Worm (Caenorhabditis elegans): Measurements from ENCODE around the gene E04D5.4.
"Not testable (repeated sequence)": the region's sequence is repeated elsewhere in the genome, so short reads cannot be mapped to it uniquely, and the experiment has no call there.

E04D5.4 gene

DNA sequence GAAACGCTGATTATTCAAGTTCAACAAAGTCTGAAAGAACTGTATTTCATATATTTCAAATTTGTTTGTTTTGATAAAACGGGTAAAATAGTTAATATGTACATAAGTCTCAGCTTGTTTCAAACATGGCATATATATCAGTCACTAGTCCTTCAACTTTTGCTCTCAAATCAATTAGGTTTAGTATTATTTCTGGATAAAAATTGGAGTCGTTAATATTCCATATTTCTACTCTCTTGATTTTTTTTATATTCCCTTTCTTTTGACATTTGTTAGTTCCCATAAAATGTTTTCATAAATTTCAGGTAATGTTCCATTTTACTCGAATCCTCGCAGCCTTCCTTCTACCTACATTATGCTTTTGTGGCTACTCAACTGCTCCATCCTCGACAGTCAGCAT lies 4.2 kb upstream of the E04D5.4 start, which contains the start of gene cut-4:
Gene cut-4, plus strand, starts transcription at position 301 of the 400 bp plus-strand sequence.
- TF ChIP-seq aly-1 (tag; optimal IDR thresholded peaks at IDR 0.05), result no peak
- TF ChIP-seq ceh-36 (tag; optimal IDR thresholded peaks at IDR 0.05), result no peak
- TF ChIP-seq ama-1 (optimal IDR thresholded peaks at IDR 0.05), result no peak
- no peak for TF ChIP-seq F13C5.2 (tag; optimal IDR thresholded peaks at IDR 0.05)
- no peak for TF ChIP-seq ets-7 (tag; optimal IDR thresholded peaks at IDR 0.05)
- no peak for TF ChIP-seq flt-1 (GFP tag; IDR thresholded peaks at IDR 0.05)
- no peak for TF ChIP-seq hnd-1 (tag; optimal IDR thresholded peaks at IDR 0.05)
- no peak for TF ChIP-seq ceh-13 (GFP tag; optimal IDR thresholded peaks at IDR 0.05)
- TF ChIP-seq B0310.2 (tag; optimal IDR thresholded peaks at IDR 0.05), result no peak
- TF ChIP-seq scrt-1 (GFP tag; IDR thresholded peaks at IDR 0.05), result no peak
- no peak for TF ChIP-seq sea-1 (GFP tag; conservative IDR thresholded peaks at IDR 0.05)

DNA sequence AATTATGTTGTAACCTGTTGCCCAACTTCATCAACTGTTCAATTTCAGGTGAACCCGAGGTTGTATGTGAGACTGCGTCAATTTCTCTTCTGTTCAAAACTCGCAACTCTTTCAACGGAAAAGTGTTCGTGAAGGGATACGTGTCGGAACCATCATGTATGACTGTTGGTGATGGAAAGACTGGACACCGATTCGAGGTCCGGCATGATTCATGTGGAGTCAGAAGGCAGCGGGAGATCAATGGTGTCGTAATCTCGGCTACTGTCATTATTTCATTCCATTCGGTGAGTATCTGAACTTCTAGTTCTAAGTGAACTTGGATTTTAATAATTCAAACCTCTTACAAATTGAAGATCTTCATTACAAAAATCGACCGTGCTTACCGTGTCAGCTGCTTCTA lies 2.2 kb upstream of the E04D5.4 start:
- TF ChIP-seq B0310.2 (tag; optimal IDR thresholded peaks at IDR 0.05) (no peak), flt-1 (GFP tag; IDR thresholded peaks at IDR 0.05) (no peak), sea-1 (GFP tag; conservative IDR thresholded peaks at IDR 0.05) (no peak), hmbx-1 (tag; optimal IDR thresholded peaks at IDR 0.05) (no peak), scrt-1 (GFP tag; IDR thresholded peaks at IDR 0.05) (no peak), hnd-1 (tag; optimal IDR thresholded peaks at IDR 0.05) (no peak), tbx-37 (GFP tag; conservative IDR thresholded peaks at IDR 0.05) (no peak), aly-1 (tag; optimal IDR thresholded peaks at IDR 0.05) (no peak), ama-1 (optimal IDR thresholded peaks at IDR 0.05) (no peak), tra-4 (tag; optimal IDR thresholded peaks at IDR 0.05) (no peak), ceh-13 (GFP tag; optimal IDR thresholded peaks at IDR 0.05) (no peak), ceh-36 (tag; optimal IDR thresholded peaks at IDR 0.05) (no peak), F13C5.2 (tag; optimal IDR thresholded peaks at IDR 0.05) (no peak), tbx-11 (GFP tag; IDR thresholded peaks at IDR 0.05) (no peak), ets-7 (tag; optimal IDR thresholded peaks at IDR 0.05) (no peak), pes-1 (GFP tag; IDR thresholded peaks at IDR 0.05) (no peak)

DNA sequence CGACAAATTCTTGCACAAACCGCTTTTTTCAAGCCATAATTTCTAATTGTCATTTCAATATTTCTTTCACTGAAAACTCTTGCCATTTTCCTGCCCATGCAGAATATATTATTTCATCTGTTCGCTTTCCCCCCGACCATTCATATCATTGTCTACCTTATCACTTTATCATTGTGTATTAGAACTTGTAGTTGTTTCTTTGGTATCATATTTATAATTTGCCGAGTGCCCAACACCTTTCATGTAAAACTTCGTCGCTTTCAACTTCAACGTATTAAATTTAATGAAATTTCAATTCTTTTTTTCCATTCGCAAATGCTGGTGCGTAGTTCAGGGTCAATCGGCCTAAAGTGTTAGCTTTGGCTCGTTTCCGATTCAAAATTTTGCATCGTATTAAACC lies 2.8 kb downstream of the E04D5.4 start, which contains the start of gene ZK673.1:
Gene ZK673.1, plus strand, starts transcription at position 301 of the 400 bp plus-strand sequence.
- not testable (repeated sequence) for TF ChIP-seq ceh-36 (tag; optimal IDR thresholded peaks at IDR 0.05); tbx-11 (GFP tag; IDR thresholded peaks at IDR 0.05); F13C5.2 (tag; optimal IDR thresholded peaks at IDR 0.05)

DNA sequence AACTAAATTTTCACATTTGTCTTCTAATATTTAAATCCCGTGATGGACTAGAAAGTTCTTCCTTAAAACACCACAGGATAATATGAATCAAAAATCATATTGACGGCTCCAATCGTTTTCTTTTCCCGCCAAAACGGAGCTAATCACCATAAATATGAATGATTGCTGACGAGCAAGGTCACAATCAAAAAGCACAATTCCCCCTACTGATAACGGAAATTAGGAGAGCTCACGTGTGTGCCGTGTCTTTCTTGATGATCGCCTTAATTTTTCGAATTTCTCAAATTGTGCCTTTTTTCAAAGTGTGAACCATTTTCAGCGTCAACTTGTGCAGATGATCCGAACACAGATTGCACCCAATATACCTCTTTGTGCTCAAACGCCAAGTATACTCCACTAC lies 3.8 kb downstream of the E04D5.4 start:
- TF ChIP-seq sea-1 (GFP tag; conservative IDR thresholded peaks at IDR 0.05) (no peak), flt-1 (GFP tag; IDR thresholded peaks at IDR 0.05) (no peak), F13C5.2 (tag; optimal IDR thresholded peaks at IDR 0.05) (no peak), ceh-36 (tag; optimal IDR thresholded peaks at IDR 0.05) (no peak), ama-1 (optimal IDR thresholded peaks at IDR 0.05) (no peak), hmbx-1 (tag; optimal IDR thresholded peaks at IDR 0.05) (no peak), scrt-1 (GFP tag; IDR thresholded peaks at IDR 0.05) (no peak), ets-7 (tag; optimal IDR thresholded peaks at IDR 0.05) (no peak), pes-1 (GFP tag; IDR thresholded peaks at IDR 0.05) (no peak), ceh-13 (GFP tag; optimal IDR thresholded peaks at IDR 0.05) (no peak), tbx-11 (GFP tag; IDR thresholded peaks at IDR 0.05) (no peak), tbx-37 (GFP tag; conservative IDR thresholded peaks at IDR 0.05) (no peak), tra-4 (tag; optimal IDR thresholded peaks at IDR 0.05) (no peak), hmg-4 (GFP tag; optimal IDR thresholded peaks at IDR 0.05) (no peak), B0310.2 (tag; optimal IDR thresholded peaks at IDR 0.05) (no peak), hnd-1 (tag; optimal IDR thresholded peaks at IDR 0.05) (no peak), aly-1 (tag; optimal IDR thresholded peaks at IDR 0.05) (no peak)

DNA sequence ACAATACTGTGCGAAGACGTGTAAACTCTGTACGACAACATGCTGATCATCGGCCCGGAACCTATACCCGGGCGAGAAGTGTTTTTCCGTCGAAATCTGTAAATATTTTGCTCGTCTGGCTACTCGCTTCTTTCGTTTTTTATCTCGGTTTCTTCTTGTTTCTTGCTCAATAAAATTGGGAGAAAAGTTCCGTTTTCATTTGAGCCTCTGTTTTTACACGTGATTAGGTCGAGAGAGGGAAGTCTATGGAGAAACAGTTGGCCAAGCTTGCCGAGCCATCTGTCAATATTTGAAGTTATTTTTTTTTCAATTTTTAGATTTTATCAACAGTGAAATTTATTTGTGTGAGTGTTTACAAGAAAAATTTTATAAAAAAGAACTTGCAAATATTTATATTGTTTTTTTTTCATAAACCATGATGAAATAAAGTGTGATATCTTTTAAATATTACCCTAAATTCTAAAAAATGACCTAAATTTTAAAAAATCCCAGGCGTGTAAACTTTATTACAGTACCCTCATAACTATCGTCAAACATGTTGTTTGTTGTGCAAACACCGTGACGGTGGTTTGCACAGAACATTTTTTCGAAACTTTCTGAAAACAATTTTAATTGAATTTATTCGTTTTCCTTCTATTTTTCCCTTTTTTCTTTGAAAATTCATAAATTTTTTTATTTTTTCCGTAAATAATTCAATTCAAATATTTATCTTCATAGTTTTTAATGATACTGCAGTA lies 5.1 kb downstream of the E04D5.4 start:
- TF ChIP-seq flt-1 (GFP tag; IDR thresholded peaks at IDR 0.05) (no peak), ceh-36 (tag; optimal IDR thresholded peaks at IDR 0.05) (no peak), pes-1 (GFP tag; IDR thresholded peaks at IDR 0.05) (no peak), scrt-1 (GFP tag; IDR thresholded peaks at IDR 0.05) (no peak), ceh-13 (GFP tag; optimal IDR thresholded peaks at IDR 0.05) (no peak), aly-1 (tag; optimal IDR thresholded peaks at IDR 0.05) (no peak), sea-1 (GFP tag; conservative IDR thresholded peaks at IDR 0.05) (no peak), hmbx-1 (tag; optimal IDR thresholded peaks at IDR 0.05) (no peak), hnd-1 (tag; optimal IDR thresholded peaks at IDR 0.05) (no peak), F13C5.2 (tag; optimal IDR thresholded peaks at IDR 0.05) (no peak), tra-4 (tag; optimal IDR thresholded peaks at IDR 0.05) (no peak), tbx-37 (GFP tag; conservative IDR thresholded peaks at IDR 0.05) (no peak), ets-7 (tag; optimal IDR thresholded peaks at IDR 0.05) (no peak), hmg-4 (GFP tag; optimal IDR thresholded peaks at IDR 0.05) (no peak), B0310.2 (tag; optimal IDR thresholded peaks at IDR 0.05) (no peak), ama-1 (optimal IDR thresholded peaks at IDR 0.05) (no peak)

DNA sequence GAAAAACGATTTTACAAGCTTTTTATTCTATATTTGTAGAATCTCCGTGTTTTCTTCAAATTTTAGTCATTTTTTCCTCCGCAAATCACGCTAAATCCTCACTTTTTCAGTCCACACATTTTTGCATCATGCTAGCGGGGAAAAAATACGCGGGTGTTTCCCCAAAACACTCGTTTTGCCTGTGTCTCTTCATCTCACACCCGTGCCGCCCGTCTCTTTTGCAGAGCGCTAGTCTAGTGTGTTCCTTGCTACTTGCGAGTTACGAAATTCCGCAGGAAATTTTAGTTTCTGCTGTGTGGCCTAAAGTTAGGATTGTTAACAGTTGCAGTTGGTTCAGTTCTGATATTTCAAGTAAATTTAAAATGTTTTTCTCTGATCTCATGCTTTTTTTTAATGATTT lies 5.7 kb downstream of the E04D5.4 start:
- TF ChIP-seq ceh-13 (GFP tag; optimal IDR thresholded peaks at IDR 0.05), result no peak
- no peak for TF ChIP-seq ceh-36 (tag; optimal IDR thresholded peaks at IDR 0.05)
- TF ChIP-seq F13C5.2 (tag; optimal IDR thresholded peaks at IDR 0.05), result no peak
- peak; percentile 11 for TF ChIP-seq hmg-4 (GFP tag; optimal IDR thresholded peaks at IDR 0.05)
- no peak for TF ChIP-seq tra-4 (tag; optimal IDR thresholded peaks at IDR 0.05)
- TF ChIP-seq scrt-1 (GFP tag; IDR thresholded peaks at IDR 0.05), result no peak
- 0 out of 2 replicates have a peak, but pooled peaks have one; percentile 27 for TF ChIP-seq tbx-11 (GFP tag; IDR thresholded peaks at IDR 0.05)
- TF ChIP-seq aly-1 (tag; optimal IDR thresholded peaks at IDR 0.05), result no peak
- no peak for TF ChIP-seq B0310.2 (tag; optimal IDR thresholded peaks at IDR 0.05)
- no peak for TF ChIP-seq sea-1 (GFP tag; conservative IDR thresholded peaks at IDR 0.05)
- no peak for TF ChIP-seq flt-1 (GFP tag; IDR thresholded peaks at IDR 0.05)
- no peak for TF ChIP-seq hmbx-1 (tag; optimal IDR thresholded peaks at IDR 0.05)
- TF ChIP-seq hnd-1 (tag; optimal IDR thresholded peaks at IDR 0.05), result no peak
- TF ChIP-seq pes-1 (GFP tag; IDR thresholded peaks at IDR 0.05), result no peak
- TF ChIP-seq tbx-37 (GFP tag; conservative IDR thresholded peaks at IDR 0.05), result no peak
- no peak for TF ChIP-seq ama-1 (optimal IDR thresholded peaks at IDR 0.05)
- no peak for TF ChIP-seq ets-7 (tag; optimal IDR thresholded peaks at IDR 0.05)

DNA sequence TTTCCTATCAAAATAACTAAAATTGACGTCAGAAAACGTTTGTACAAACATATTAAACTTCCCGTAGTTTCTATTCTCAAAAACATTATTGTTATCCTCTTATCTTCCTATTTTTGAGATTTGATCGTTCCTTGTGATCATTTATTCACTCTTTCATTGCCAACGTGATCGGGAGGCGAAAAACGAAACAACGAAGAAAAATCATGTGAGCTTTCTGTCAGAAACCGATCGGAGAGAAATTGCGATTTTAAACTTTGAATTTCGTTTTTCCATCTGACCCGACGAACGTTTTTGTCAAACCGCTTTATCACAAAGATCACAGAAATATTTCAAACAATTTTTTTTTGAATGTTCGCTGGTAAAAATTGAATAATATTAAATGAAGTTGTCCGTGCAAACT lies 6.2 kb downstream of the E04D5.4 start:
- no peak for TF ChIP-seq hmg-4 (GFP tag; optimal IDR thresholded peaks at IDR 0.05)
- TF ChIP-seq aly-1 (tag; optimal IDR thresholded peaks at IDR 0.05), result no peak
- no peak for TF ChIP-seq hmbx-1 (tag; optimal IDR thresholded peaks at IDR 0.05)
- TF ChIP-seq tra-4 (tag; optimal IDR thresholded peaks at IDR 0.05), result no peak
- TF ChIP-seq scrt-1 (GFP tag; IDR thresholded peaks at IDR 0.05), result no peak
- TF ChIP-seq tbx-37 (GFP tag; conservative IDR thresholded peaks at IDR 0.05), result no peak
- no peak for TF ChIP-seq flt-1 (GFP tag; IDR thresholded peaks at IDR 0.05)
- no peak for TF ChIP-seq hnd-1 (tag; optimal IDR thresholded peaks at IDR 0.05)
- no peak for TF ChIP-seq sea-1 (GFP tag; conservative IDR thresholded peaks at IDR 0.05)
- no peak for TF ChIP-seq tbx-11 (GFP tag; IDR thresholded peaks at IDR 0.05)
- TF ChIP-seq ceh-36 (tag; optimal IDR thresholded peaks at IDR 0.05), result no peak
- no peak for TF ChIP-seq pes-1 (GFP tag; IDR thresholded peaks at IDR 0.05)
- no peak for TF ChIP-seq ceh-13 (GFP tag; optimal IDR thresholded peaks at IDR 0.05)
- no peak for TF ChIP-seq F13C5.2 (tag; optimal IDR thresholded peaks at IDR 0.05)
- TF ChIP-seq B0310.2 (tag; optimal IDR thresholded peaks at IDR 0.05), result no peak
- no peak for TF ChIP-seq ama-1 (optimal IDR thresholded peaks at IDR 0.05)
